Worm (Caenorhabditis elegans) whole organism, midembryonic: ENCODE results near the gene cra-1.
A peak's percentile ranks its signal among the peaks of the same experiment; 100 is the strongest.

Source experiments
- T22C8.4 ChIP-seq: fragments of 200-800 bp; sonication (Bioruptor generic); IDR thresholded peaks from 2 replicates; pipeline ENCODE4 v1.3.6; 2022; ENCODE audit warnings: missing genetic modification characterization, missing compliant biosample characterization
- cog-1 ChIP-seq: sonication (generic microtip); optimal IDR thresholded peaks from 2 replicates; lab custom pipeline; 2016; ENCODE audit warnings: missing genetic modification characterization, missing compliant biosample characterization
- flt-1 ChIP-seq: fragments of 200-800 bp; sonication (Bioruptor generic); IDR thresholded peaks from 2 replicates; pipeline ENCODE4 v1.3.6; 2022; ENCODE audit warnings: missing genetic modification characterization, missing compliant biosample characterization
- klf-2 ChIP-seq: fragments of 200-800 bp; sonication (Bioruptor generic); conservative IDR thresholded peaks from 2 replicates; pipeline ENCODE4 v1.3.6; 2022; ENCODE audit warnings: missing genetic modification reagents, missing genetic modification characterization, missing compliant biosample characterization
- med-1 ChIP-seq: sonication (generic microtip); optimal IDR thresholded peaks from 2 replicates; lab custom pipeline; 2017; ENCODE audit warnings: missing genetic modification characterization, mild to moderate bottlenecking, missing compliant biosample characterization, antibody characterized with exemption, missing genetic modification reagents; ENCODE audit not compliant: insufficient read depth
- ref-1 ChIP-seq: fragments of 200-800 bp; sonication (Bioruptor generic); conservative IDR thresholded peaks from 2 replicates; pipeline ENCODE4 v1.3.6; 2022; ENCODE audit warnings: missing genetic modification reagents, missing genetic modification characterization, missing compliant biosample characterization
- tab-1 ChIP-seq: fragments of 200-800 bp; sonication (Bioruptor generic); IDR thresholded peaks from 2 replicates; pipeline ENCODE4 v1.3.6; 2022; ENCODE audit warnings: missing genetic modification characterization, missing compliant biosample characterization
- ztf-23 ChIP-seq: fragments of 200-800 bp; sonication (Bioruptor generic); IDR thresholded peaks from 2 replicates; pipeline ENCODE4 v1.3.6; 2022; ENCODE audit warnings: missing genetic modification reagents, missing genetic modification characterization, missing compliant biosample characterization
- ztf-29 ChIP-seq: fragments of 200-800 bp; sonication (Bioruptor generic); IDR thresholded peaks from 2 replicates; pipeline ENCODE4 v1.3.6; 2022; ENCODE audit warnings: missing genetic modification reagents, missing genetic modification characterization, missing compliant biosample characterization

The cra-1 gene

ce11 chrIII:6897587-6898064 is 28.4 kb upstream of the cra-1 start, which contains the start of gene T07E3.4:
Gene T07E3.4 (plus strand): TSS chrIII:6898014.
- TF ChIP-seq ztf-29 (no peak), flt-1 (GFP tag; lab: Robert Waterston, UW) (no peak), T22C8.4 (GFP tag; lab: Robert Waterston, UW) (no peak), klf-2 (GFP tag; lab: Robert Waterston, UW) (no peak), tab-1 (GFP tag; lab: Robert Waterston, UW) (no peak), cog-1 (tag; lab: Kevin White, UChicago) (no peak), med-1 (GFP tag; lab: Kevin White, UChicago) (no peak), ref-1 (no peak), ztf-23 (GFP tag; lab: Robert Waterston, UW) (no peak)

ce11 chrIII:6895677-6896076 is 26.4 kb upstream of the cra-1 start:
- TF ChIP-seq cog-1 (tag; lab: Kevin White, UChicago) = no peak
- no peak for TF ChIP-seq T22C8.4 (GFP tag; lab: Robert Waterston, UW)
- no peak for TF ChIP-seq klf-2 (GFP tag; lab: Robert Waterston, UW)
- no peak for TF ChIP-seq ztf-29
- TF ChIP-seq tab-1 (GFP tag; lab: Robert Waterston, UW) = no peak
- TF ChIP-seq ztf-23 (GFP tag; lab: Robert Waterston, UW) = no peak
- TF ChIP-seq ref-1 = no peak
- TF ChIP-seq flt-1 (GFP tag; lab: Robert Waterston, UW) = no peak
- TF ChIP-seq med-1 (GFP tag; lab: Kevin White, UChicago) = no peak

- TF ChIP-seq cog-1 (tag; lab: Kevin White, UChicago) (no peak), med-1 (GFP tag; lab: Kevin White, UChicago) (no peak), ztf-23 (GFP tag; lab: Robert Waterston, UW) (no peak), klf-2 (GFP tag; lab: Robert Waterston, UW) (no peak), ref-1 (no peak), ztf-29 (no peak), flt-1 (GFP tag; lab: Robert Waterston, UW) (no peak)
These were observed 25.9 kb upstream of the cra-1 start for ce11 chrIII:6895166-6895565.

- TF ChIP-seq T22C8.4 (GFP tag; lab: Robert Waterston, UW) (no peak), ztf-23 (GFP tag; lab: Robert Waterston, UW) (no peak), med-1 (GFP tag; lab: Kevin White, UChicago) (no peak), cog-1 (tag; lab: Kevin White, UChicago) (no peak), ref-1 (no peak), flt-1 (GFP tag; lab: Robert Waterston, UW) (no peak), ztf-29 (no peak), tab-1 (GFP tag; lab: Robert Waterston, UW) (no peak), klf-2 (GFP tag; lab: Robert Waterston, UW) (no peak)
These were observed 22.3 kb upstream of the cra-1 start, which contains the start of gene K04C2.5 for ce11 chrIII:6891560-6891959. Gene K04C2.5 (minus strand): TSS chrIII:6891660.

ce11 chrIII:6888999-6889824 is 20.0 kb upstream of the cra-1 start, which contains the start of the genes brd-1 and K04C2.2:
Gene brd-1 (minus strand): TSS chrIII:6889504.
Gene K04C2.2 (plus strand): TSS chrIII:6889774.
- no peak for TF ChIP-seq T22C8.4 (GFP tag; lab: Robert Waterston, UW)
- TF ChIP-seq cog-1 (tag; lab: Kevin White, UChicago) = no peak
- no peak for TF ChIP-seq ztf-23 (GFP tag; lab: Robert Waterston, UW)
- TF ChIP-seq tab-1 (GFP tag; lab: Robert Waterston, UW) = no peak

- 0 out of 2 replicates have a peak, but pooled peaks have one; percentile 39 for TF ChIP-seq flt-1 (GFP tag; lab: Robert Waterston, UW)
- peak; percentile 64; the same call in 1 of the 2 replicates for TF ChIP-seq klf-2 (GFP tag; lab: Robert Waterston, UW)
- no peak for TF ChIP-seq med-1 (GFP tag; lab: Kevin White, UChicago)
- no peak for TF ChIP-seq cog-1 (tag; lab: Kevin White, UChicago)
- peak; percentile 60; the same call in 1 of the 2 replicates for TF ChIP-seq tab-1 (GFP tag; lab: Robert Waterston, UW)
- TF ChIP-seq T22C8.4 (GFP tag; lab: Robert Waterston, UW) = no peak
- TF ChIP-seq ztf-29 = no peak
- no peak for TF ChIP-seq ref-1
- TF ChIP-seq ztf-23 (GFP tag; lab: Robert Waterston, UW) = 0 out of 2 replicates have a peak, but pooled peaks have one; percentile 65
These were observed 19.2 kb upstream of the cra-1 start for ce11 chrIII:6888497-6888896.

- TF ChIP-seq klf-2 (GFP tag; lab: Robert Waterston, UW) (peak; percentile 88), ztf-23 (GFP tag; lab: Robert Waterston, UW) (peak; percentile 87), cog-1 (tag; lab: Kevin White, UChicago) (peak; percentile 67), tab-1 (GFP tag; lab: Robert Waterston, UW) (peak; percentile 89), ref-1 (peak; percentile 77), flt-1 (GFP tag; lab: Robert Waterston, UW) (peak; percentile 93), ztf-29 (peak; percentile 82), med-1 (GFP tag; lab: Kevin White, UChicago) (peak; percentile 38), T22C8.4 (GFP tag; lab: Robert Waterston, UW) (peak; percentile 84)
These were observed 18.3 kb upstream of the cra-1 start for ce11 chrIII:6887574-6887973.

ce11 chrIII:6885889-6886288 is 16.6 kb upstream of the cra-1 start:
- TF ChIP-seq ref-1 (no peak), flt-1 (GFP tag; lab: Robert Waterston, UW) (no peak), ztf-29 (no peak), klf-2 (GFP tag; lab: Robert Waterston, UW) (no peak), T22C8.4 (GFP tag; lab: Robert Waterston, UW) (no peak), med-1 (GFP tag; lab: Kevin White, UChicago) (no peak), ztf-23 (GFP tag; lab: Robert Waterston, UW) (no peak), cog-1 (tag; lab: Kevin White, UChicago) (no peak), tab-1 (GFP tag; lab: Robert Waterston, UW) (no peak)
